Worm (Caenorhabditis elegans) whole organism, L4 larva: ENCODE data around the gene Y57G11C.43.
A peak's percentile ranks its signal among the peaks of the same experiment; 100 is the strongest.

Source experiments
- F49E8.2 ChIP-seq: sonication (generic microtip); optimal IDR thresholded peaks from 2 replicates; lab custom pipeline; 2016; ENCODE audit warnings: missing compliant biosample characterization, mild to moderate bottlenecking, missing genetic modification characterization, borderline replicate concordance
- T26A8.4 ChIP-seq: fragments of 200-800 bp; sonication (Bioruptor generic); IDR thresholded peaks from 2 replicates; pipeline ENCODE4 v1.3.6; 2022; ENCODE audit warnings: missing genetic modification characterization, missing compliant biosample characterization
- Y105C5A.15 ChIP-seq: fragments of 200-800 bp; sonication (Bioruptor generic); IDR thresholded peaks from 2 replicates; pipeline ENCODE4 v1.3.6; 2022; ENCODE audit warnings: missing genetic modification characterization, missing compliant biosample characterization
- Y48G9A.11 ChIP-seq: fragments of 200-800 bp; sonication (Bioruptor generic); IDR thresholded peaks from 2 replicates; pipeline ENCODE4 v1.3.6; 2022; ENCODE audit warnings: missing genetic modification reagents, missing genetic modification characterization, missing compliant biosample characterization
- Y5F2A.4 ChIP-seq: fragments of 200-800 bp; sonication (Bioruptor generic); optimal IDR thresholded peaks from 2 replicates; lab custom pipeline; 2018; ENCODE audit warnings: mild to moderate bottlenecking, missing genetic modification characterization, missing compliant biosample characterization
- ZK337.2 ChIP-seq: fragments of 200-800 bp; sonication (Bioruptor generic); IDR thresholded peaks from 2 replicates; pipeline ENCODE4 v1.3.6; 2022; ENCODE audit warnings: missing genetic modification reagents, missing genetic modification characterization, missing compliant biosample characterization
- aha-1 ChIP-seq: fragments of 150-350 bp; peaks from one replicate; lab custom pipeline; 2014; ENCODE audit warnings: missing biosample characterization, missing genetic modification characterization
- arid-1 ChIP-seq: fragments of 200-800 bp; sonication (Bioruptor generic); conservative IDR thresholded peaks from 2 replicates; pipeline ENCODE4 v1.3.6; 2022; ENCODE audit warnings: missing genetic modification reagents, missing genetic modification characterization, missing compliant biosample characterization
- ceh-28 ChIP-seq: fragments of 150-350 bp; optimal IDR thresholded peaks from 2 replicates; lab custom pipeline; 2014; ENCODE audit warnings: missing biosample characterization, missing genetic modification reagents, missing genetic modification characterization
- ceh-44 ChIP-seq: fragments of 200-800 bp; sonication (Bioruptor generic); IDR thresholded peaks from 2 replicates; pipeline ENCODE4 v1.3.6; 2022; ENCODE audit warnings: missing genetic modification reagents, missing genetic modification characterization, missing compliant biosample characterization
- daf-16 ChIP-seq, 3 experiments: sonication (generic microtip); optimal IDR thresholded peaks; 2 replicates each; lab custom pipeline; 2016 to 2017; ENCODE audit warnings: missing genetic modification characterization in 3 of 3, missing genetic modification reagents in 3 of 3, mild to moderate bottlenecking in 2 of 3, missing compliant biosample characterization in 2 of 3, missing biosample characterization in 1 of 3, moderate library complexity in 1 of 3
- dmd-6 ChIP-seq: fragments of 200-800 bp; sonication (Bioruptor generic); IDR thresholded peaks from 2 replicates; pipeline ENCODE4 v1.3.6; 2022; ENCODE audit warnings: missing genetic modification reagents, missing genetic modification characterization, missing compliant biosample characterization
- dve-1 ChIP-seq: sonication (generic microtip); optimal IDR thresholded peaks from 2 replicates; lab custom pipeline; 2017; ENCODE audit warnings: antibody characterized with exemption, mild to moderate bottlenecking, missing genetic modification characterization, missing compliant biosample characterization; ENCODE audit not compliant: insufficient read depth
- egl-43 ChIP-seq: fragments of 200-800 bp; sonication (Bioruptor generic); IDR thresholded peaks from 2 replicates; pipeline ENCODE4 v1.3.6; 2022; ENCODE audit warnings: missing genetic modification reagents, missing genetic modification characterization, missing compliant biosample characterization
- fkh-10 ChIP-seq: fragments of 150-350 bp; optimal IDR thresholded peaks from 2 replicates; lab custom pipeline; 2014; ENCODE audit warnings: missing biosample characterization, missing genetic modification reagents, missing genetic modification characterization
- hif-1 ChIP-seq, 2 experiments: sonication (generic microtip); optimal IDR thresholded peaks; 2 replicates each; lab custom pipeline; 2016 to 2017; ENCODE audit warnings: missing compliant biosample characterization in 2 of 2, missing genetic modification characterization in 2 of 2, missing genetic modification reagents in 2 of 2, missing genotype in 2 of 2, mild to moderate bottlenecking in 1 of 2
- hlh-11 ChIP-seq: fragments of 200-800 bp; sonication (Bioruptor generic); optimal IDR thresholded peaks from 2 replicates; lab custom pipeline; 2018; ENCODE audit warnings: mild to moderate bottlenecking, missing genetic modification characterization, missing compliant biosample characterization
- hmg-1.1 ChIP-seq: fragments of 200-800 bp; sonication (Bioruptor generic); IDR thresholded peaks from 2 replicates; pipeline ENCODE4 v1.3.6; 2022; ENCODE audit warnings: missing genetic modification reagents, missing genetic modification characterization, missing compliant biosample characterization
- lin-29 ChIP-seq: fragments of 200-800 bp; sonication (Bioruptor generic); IDR thresholded peaks from 2 replicates; pipeline ENCODE4 v1.3.6; 2022; ENCODE audit warnings: missing genetic modification reagents, missing genetic modification characterization, missing compliant biosample characterization
- lin-38 ChIP-seq: fragments of 200-800 bp; sonication (Bioruptor generic); IDR thresholded peaks from 2 replicates; pipeline ENCODE4 v1.3.6; 2022; ENCODE audit warnings: missing genetic modification reagents, missing genetic modification characterization, missing compliant biosample characterization
- mdt-29 ChIP-seq: fragments of 200-800 bp; sonication (Bioruptor generic); IDR thresholded peaks from 2 replicates; pipeline ENCODE4 v1.3.6; 2022; ENCODE audit warnings: missing genetic modification reagents, missing genetic modification characterization, missing compliant biosample characterization
- mes-2 ChIP-seq: sonication (generic microtip); optimal IDR thresholded peaks from 2 replicates; lab custom pipeline; 2016; ENCODE audit warnings: missing genotype, mild to moderate bottlenecking, missing genetic modification characterization, missing compliant biosample characterization; ENCODE audit not compliant: poor library complexity, severe bottlenecking
- nhr-48 ChIP-seq: sonication (generic microtip); optimal IDR thresholded peaks from 2 replicates; lab custom pipeline; 2016; ENCODE audit warnings: mild to moderate bottlenecking, missing genetic modification characterization, missing compliant biosample characterization
- nhr-76 ChIP-seq: fragments of 150-350 bp; optimal IDR thresholded peaks from 2 replicates; lab custom pipeline; 2014; ENCODE audit warnings: missing biosample characterization, missing genetic modification characterization
- pha-4 ChIP-seq, 2 experiments: fragments of 150-350 bp in 1 of 2; fragments of 200-800 bp in 1 of 2; sonication (Bioruptor generic) in 1 of 2; IDR thresholded peaks in 1 of 2; optimal IDR thresholded peaks in 1 of 2; 2 replicates each; pipeline versions ENCODE4 v1.3.6 to Lab custom; 2014 to 2022; ENCODE audit warnings: missing genetic modification characterization in 2 of 2, missing genetic modification reagents in 2 of 2, missing biosample characterization in 1 of 2, missing compliant biosample characterization in 1 of 2
- rbr-2 ChIP-seq: sonication (generic microtip); optimal IDR thresholded peaks from 2 replicates; lab custom pipeline; 2016; ENCODE audit warnings: missing genotype, missing genetic modification characterization, missing compliant biosample characterization
- set-16 ChIP-seq: fragments of 200-800 bp; sonication (Bioruptor generic); IDR thresholded peaks from 2 replicates; pipeline ENCODE4 v1.3.6; 2022; ENCODE audit warnings: missing genetic modification reagents, missing genetic modification characterization, missing compliant biosample characterization
- snpc-1.2 ChIP-seq: fragments of 200-800 bp; sonication (Bioruptor generic); IDR thresholded peaks from 2 replicates; pipeline ENCODE4 v1.3.6; 2022; ENCODE audit warnings: missing genetic modification reagents, missing genetic modification characterization, missing compliant biosample characterization
- snpc-4 ChIP-seq: fragments of 150-350 bp; optimal IDR thresholded peaks from 2 replicates; lab custom pipeline; 2014; ENCODE audit warnings: missing biosample characterization, missing genetic modification characterization
- tag-97 ChIP-seq: fragments of 200-800 bp; sonication (Bioruptor generic); IDR thresholded peaks from 2 replicates; pipeline ENCODE4 v1.3.6; 2022; ENCODE audit warnings: missing genetic modification characterization, missing compliant biosample characterization
- unc-130 ChIP-seq: sonication (generic microtip); optimal IDR thresholded peaks from 2 replicates; lab custom pipeline; 2016; ENCODE audit warnings: missing genetic modification reagents, missing genetic modification characterization, missing compliant biosample characterization
- unc-62 ChIP-seq, 3 experiments: fragments of 150-350 bp in 1 of 3; sonication (generic microtip); optimal IDR thresholded peaks in 2 of 3; peaks in 1 of 3; 1 replicate in 1 of 3; 2 replicates in 2 of 3; lab custom pipeline; 2014 to 2017; ENCODE audit warnings: missing biosample characterization in 3 of 3, missing genetic modification characterization in 3 of 3, missing genetic modification reagents in 3 of 3, missing genotype in 1 of 3
- vab-7 ChIP-seq: fragments of 200-800 bp; sonication (Bioruptor generic); IDR thresholded peaks from 2 replicates; pipeline ENCODE4 v1.3.6; 2022; ENCODE audit warnings: missing genetic modification reagents, missing genetic modification characterization, missing compliant biosample characterization
- zip-11 ChIP-seq: fragments of 200-800 bp; sonication (Bioruptor generic); IDR thresholded peaks from 2 replicates; pipeline ENCODE4 v1.3.6; 2022; ENCODE audit warnings: missing genetic modification characterization, missing compliant biosample characterization
- ztf-11 ChIP-seq: fragments of 150-350 bp; optimal IDR thresholded peaks from 2 replicates; lab custom pipeline; 2014; ENCODE audit warnings: missing biosample characterization, missing genetic modification characterization

Y57G11C.43 gene

DNA sequence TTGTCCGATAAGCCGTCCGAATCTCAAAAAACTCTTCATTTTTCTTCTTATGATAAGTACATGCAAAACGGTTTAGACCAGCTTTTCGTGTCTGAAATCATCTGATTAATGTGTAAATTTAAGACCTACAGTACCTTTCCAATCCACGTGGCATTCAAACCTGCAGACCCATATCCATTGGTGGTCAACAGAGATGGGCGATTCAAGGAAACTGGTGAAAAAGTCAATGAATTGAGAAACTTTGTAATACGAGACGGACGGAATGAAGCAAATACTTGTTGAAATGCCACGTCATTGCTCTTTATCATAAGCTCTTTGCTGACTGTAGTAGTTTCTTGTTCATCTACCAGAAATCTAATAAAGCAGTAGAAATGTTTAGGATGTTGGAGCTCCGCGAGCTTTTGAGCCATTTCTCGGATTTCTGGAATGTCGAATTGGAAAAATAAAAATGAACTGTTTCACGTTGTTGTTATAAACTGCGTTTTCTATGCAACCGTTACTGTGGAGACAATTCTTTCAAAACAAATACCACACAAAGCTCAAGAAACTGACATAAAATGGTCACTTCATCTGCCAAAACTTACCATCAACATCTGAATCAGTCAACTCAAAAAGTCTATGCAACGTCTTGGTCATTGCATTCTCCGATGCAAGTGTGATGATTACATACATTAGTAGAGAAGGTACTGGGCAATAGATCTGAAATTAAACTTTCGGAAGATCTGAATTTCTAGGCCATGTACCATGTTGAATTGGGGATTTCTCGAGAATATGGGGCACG lies 5.1 kb upstream of the Y57G11C.43 start:
- no peak for TF ChIP-seq snpc-4 (tag; lab: Kevin White, UChicago)
- TF ChIP-seq daf-16 (GFP tag; optimal IDR thresholded peaks at IDR 0.05; lab: Kevin White, UChicago) = no peak
- peak; percentile 23 for TF ChIP-seq daf-16 (tag; optimal IDR thresholded peaks at IDR 0.05; lab: Kevin White, UChicago)
- no peak for TF ChIP-seq zip-11 (GFP tag; lab: Robert Waterston, UW)
- peak; percentile 86 for TF ChIP-seq aha-1 (tag; lab: Kevin White, UChicago)

DNA sequence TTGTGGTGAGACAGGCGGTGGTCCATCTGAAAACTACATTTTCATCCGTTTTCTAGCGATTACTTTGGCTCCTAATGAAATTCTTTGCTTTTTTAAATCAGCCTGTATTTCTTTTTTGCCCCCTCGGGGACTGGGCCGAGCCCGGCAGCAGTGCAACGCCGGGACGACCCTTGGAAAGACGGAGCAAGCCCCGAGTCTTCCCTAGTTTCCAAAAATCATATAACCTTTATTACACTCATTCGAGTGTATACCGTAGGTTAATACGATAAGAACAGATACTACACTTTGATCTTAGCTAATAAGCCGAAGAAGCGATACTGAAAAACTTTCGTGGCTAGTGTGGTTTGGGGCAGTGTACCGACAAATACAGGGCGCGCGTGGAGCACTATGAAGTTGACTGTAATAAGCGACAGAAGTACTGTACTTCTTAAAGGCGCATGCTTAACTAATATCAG lies 4.5 kb upstream of the Y57G11C.43 start:
- TF ChIP-seq unc-130 (GFP tag; lab: Kevin White, UChicago) (peak; percentile 75), Y105C5A.15 (GFP tag; lab: Robert Waterston, UW) (no peak), rbr-2 (tag; lab: Kevin White, UChicago) (no peak), Y5F2A.4 (peak; percentile 12), snpc-4 (tag; lab: Kevin White, UChicago) (peak; percentile 36), snpc-1.2 (GFP tag; lab: Robert Waterston, UW) (peak; percentile 99), mdt-29 (GFP tag; lab: Robert Waterston, UW) (peak; percentile 90), egl-43 (GFP tag; lab: Robert Waterston, UW) (peak; percentile 61; the same call in 1 of the 2 replicates), dmd-6 (GFP tag; lab: Robert Waterston, UW) (0 out of 2 replicates have a peak, but pooled peaks have one; percentile 5), ceh-28 (tag; lab: Kevin White, UChicago) (no peak), Y48G9A.11 (GFP tag; lab: Robert Waterston, UW) (peak; percentile 71), lin-29 (GFP tag; lab: Robert Waterston, UW) (no peak), hlh-11 (tag; lab: Kevin White, UChicago) (no peak), nhr-76 (tag; lab: Kevin White, UChicago) (no peak), tag-97 (GFP tag; lab: Robert Waterston, UW) (no peak), ceh-44 (GFP tag; lab: Robert Waterston, UW) (0 out of 2 replicates have a peak, but pooled peaks have one; percentile 5), T26A8.4 (GFP tag; lab: Robert Waterston, UW) (peak; percentile 53; the same call in 1 of the 2 replicates), lin-38 (GFP tag; lab: Robert Waterston, UW) (peak; percentile 73), set-16 (peak; percentile 39; the same call in 1 of the 2 replicates), F49E8.2 (peak; percentile 97), arid-1 (0 out of 2 replicates have a peak, but pooled peaks have one; percentile 7), unc-62 (GFP tag; optimal IDR thresholded peaks at IDR 0.05 in 1 of 2; lab: Kevin White, UChicago) (peak in 1 of 2 experiments; percentile 25), unc-62 (tag; optimal IDR thresholded peaks at IDR 0.05; lab: Kevin White, UChicago) (no peak), fkh-10 (GFP tag; lab: Kevin White, UChicago) (no peak), mes-2 (tag; lab: Kevin White, UChicago) (peak; percentile 8), vab-7 (GFP tag; lab: Robert Waterston, UW) (peak; percentile 19; the same call in 1 of the 2 replicates), ZK337.2 (GFP tag; lab: Robert Waterston, UW) (0 out of 2 replicates have a peak, but pooled peaks have one; percentile 30), aha-1 (tag; lab: Kevin White, UChicago) (peak; percentile 66), pha-4 (GFP tag; IDR thresholded peaks at IDR 0.05; lab: Robert Waterston, UW) (peak; percentile 48), pha-4 (tag; optimal IDR thresholded peaks at IDR 0.05; lab: Kevin White, UChicago) (no peak)
- TF ChIP-seq, all 104 proteins: peak for 20

DNA sequence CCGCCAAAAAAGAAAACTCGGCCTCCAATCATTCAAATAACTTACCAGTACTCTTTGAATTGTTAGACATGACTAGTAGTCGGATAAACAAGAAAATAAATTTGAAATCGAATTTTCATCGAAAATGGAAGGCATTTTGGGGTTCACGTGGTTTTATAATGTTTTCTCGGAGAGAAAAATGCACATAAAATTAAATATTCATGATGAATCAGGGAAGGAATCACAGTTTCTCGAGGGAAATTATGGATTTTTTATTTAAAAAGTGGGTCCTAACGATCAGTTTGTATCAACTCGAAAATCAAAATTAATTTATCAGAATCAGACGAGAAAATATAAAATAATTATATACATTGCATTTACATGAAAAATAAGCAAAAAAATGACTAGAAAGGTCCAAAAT lies 3.9 kb upstream of the Y57G11C.43 start, which contains the start of gene Y57G11C.5:
TSS of gene Y57G11C.5 (minus strand) at position 101 of the 400 bp plus-strand sequence.
- TF ChIP-seq nhr-48 (tag; lab: Kevin White, UChicago) (no peak), hif-1 (tag; optimal IDR thresholded peaks at IDR 0.05; lab: Kevin White, UChicago) (no peak), nhr-76 (tag; lab: Kevin White, UChicago) (no peak), ztf-11 (tag; lab: Kevin White, UChicago) (no peak), F49E8.2 (no peak), Y5F2A.4 (no peak), hmg-1.1 (no peak), dve-1 (tag; lab: Kevin White, UChicago) (no peak), unc-62 (GFP tag; optimal IDR thresholded peaks at IDR 0.05 in 1 of 2; lab: Kevin White, UChicago) (no peak), unc-62 (tag; optimal IDR thresholded peaks at IDR 0.05; lab: Kevin White, UChicago) (no peak), egl-43 (GFP tag; lab: Robert Waterston, UW) (no peak), ZK337.2 (GFP tag; lab: Robert Waterston, UW) (no peak)
- TF ChIP-seq, all 104 proteins: peak for 0
